Worm (Caenorhabditis elegans) whole organism, late embryonic: ENCODE results near the gene lyst-1.

Source experiments
- C08G9.2 ChIP-seq: sonication (generic microtip); optimal IDR thresholded peaks from 2 replicates; lab custom pipeline; 2016; ENCODE audit warnings: mild to moderate bottlenecking, missing genetic modification characterization, moderate library complexity, missing compliant biosample characterization
- C38D4.7 ChIP-seq: fragments of 200-800 bp; sonication (Bioruptor generic); optimal IDR thresholded peaks from 2 replicates; lab custom pipeline; 2018; ENCODE audit warnings: mild to moderate bottlenecking, missing genetic modification characterization, moderate library complexity, missing compliant biosample characterization
- F13H6.1 ChIP-seq: sonication (generic microtip); optimal IDR thresholded peaks from 2 replicates; lab custom pipeline; 2016; ENCODE audit warnings: missing genetic modification characterization, missing compliant biosample characterization
- K09A11.1 ChIP-seq: sonication (generic microtip); optimal IDR thresholded peaks from 2 replicates; lab custom pipeline; 2017; ENCODE audit warnings: antibody characterized with exemption, mild to moderate bottlenecking, missing genetic modification characterization, missing compliant biosample characterization; ENCODE audit not compliant: insufficient read depth
- ama-1 ChIP-seq: fragments of 150-350 bp; optimal IDR thresholded peaks from 2 replicates; lab custom pipeline; 2014
- ceh-14 ChIP-seq: sonication (generic microtip); optimal IDR thresholded peaks from 2 replicates; lab custom pipeline; 2016; ENCODE audit warnings: missing genotype, missing genetic modification characterization, missing compliant biosample characterization
- ceh-18 ChIP-seq: sonication (generic microtip); optimal IDR thresholded peaks from 2 replicates; lab custom pipeline; 2016; ENCODE audit warnings: missing genetic modification characterization, missing compliant biosample characterization
- ceh-19 ChIP-seq: fragments of 200-800 bp; sonication (Bioruptor generic); optimal IDR thresholded peaks from 2 replicates; lab custom pipeline; 2018; ENCODE audit warnings: mild to moderate bottlenecking, missing genetic modification characterization, missing compliant biosample characterization
- ceh-2 ChIP-seq: sonication (generic microtip); optimal IDR thresholded peaks from 2 replicates; lab custom pipeline; 2016; ENCODE audit warnings: missing genotype, missing genetic modification characterization, missing compliant biosample characterization
- ceh-24 ChIP-seq: sonication (generic microtip); optimal IDR thresholded peaks from 2 replicates; lab custom pipeline; 2016; ENCODE audit warnings: mild to moderate bottlenecking, missing genetic modification characterization, missing compliant biosample characterization
- ceh-30 ChIP-seq: fragments of 150-350 bp; optimal IDR thresholded peaks from 2 replicates; lab custom pipeline; 2014; ENCODE audit warnings: missing biosample characterization, missing genetic modification characterization
- ceh-31 ChIP-seq: sonication (generic microtip); optimal IDR thresholded peaks from 2 replicates; lab custom pipeline; 2016; ENCODE audit warnings: missing genetic modification characterization, missing compliant biosample characterization
- ceh-34 ChIP-seq: sonication (generic microtip); optimal IDR thresholded peaks from 2 replicates; lab custom pipeline; 2016; ENCODE audit warnings: mild to moderate bottlenecking, missing genetic modification characterization, missing compliant biosample characterization
- ceh-48 ChIP-seq: sonication (generic microtip); optimal IDR thresholded peaks from 2 replicates; lab custom pipeline; 2016; ENCODE audit warnings: missing genetic modification characterization, inconsistent platforms, missing compliant biosample characterization
- ceh-6 ChIP-seq: fragments of 200-800 bp; sonication (Bioruptor generic); optimal IDR thresholded peaks from 2 replicates; lab custom pipeline; 2018; ENCODE audit warnings: mild to moderate bottlenecking, missing genetic modification characterization, missing compliant biosample characterization
- ceh-9 ChIP-seq: sonication (generic microtip); optimal IDR thresholded peaks from 2 replicates; lab custom pipeline; 2016; ENCODE audit warnings: mild to moderate bottlenecking, missing genetic modification characterization, inconsistent platforms, missing compliant biosample characterization
- che-1 ChIP-seq: sonication (generic microtip); optimal IDR thresholded peaks from 2 replicates; lab custom pipeline; 2016; ENCODE audit warnings: mild to moderate bottlenecking, missing genetic modification characterization, missing compliant biosample characterization
- dve-1 ChIP-seq: sonication (generic microtip); optimal IDR thresholded peaks from 2 replicates; lab custom pipeline; 2017; ENCODE audit warnings: antibody characterized with exemption, mild to moderate bottlenecking, missing genetic modification characterization, missing compliant biosample characterization
- elt-2 ChIP-seq: sonication (generic microtip); optimal IDR thresholded peaks from 2 replicates; lab custom pipeline; 2016; ENCODE audit warnings: missing genetic modification reagents, missing genetic modification characterization, missing compliant biosample characterization
- elt-4 ChIP-seq: sonication (generic microtip); optimal IDR thresholded peaks from 2 replicates; lab custom pipeline; 2016; ENCODE audit warnings: missing genetic modification characterization, missing compliant biosample characterization
- eyg-1 ChIP-seq: sonication (generic microtip); optimal IDR thresholded peaks from 2 replicates; lab custom pipeline; 2016; ENCODE audit warnings: missing genotype, missing genetic modification characterization, missing compliant biosample characterization
- fkh-6 ChIP-seq: sonication (generic microtip); optimal IDR thresholded peaks from 2 replicates; lab custom pipeline; 2016; ENCODE audit warnings: missing genetic modification characterization, missing compliant biosample characterization
- hlh-13 ChIP-seq: fragments of 200-800 bp; sonication (Bioruptor generic); optimal IDR thresholded peaks from 2 replicates; lab custom pipeline; 2018; ENCODE audit warnings: mild to moderate bottlenecking, missing genetic modification characterization, missing compliant biosample characterization
- hlh-15 ChIP-seq: sonication (generic microtip); optimal IDR thresholded peaks from 2 replicates; lab custom pipeline; 2016; ENCODE audit warnings: missing genetic modification characterization, missing compliant biosample characterization
- hlh-30 ChIP-seq: sonication (generic microtip); optimal IDR thresholded peaks from 2 replicates; lab custom pipeline; 2017; ENCODE audit warnings: antibody characterized with exemption, missing genetic modification characterization, missing compliant biosample characterization; ENCODE audit not compliant: insufficient read depth
- hlh-6 ChIP-seq: sonication (generic microtip); optimal IDR thresholded peaks from 2 replicates; lab custom pipeline; 2016; ENCODE audit warnings: missing genotype, missing genetic modification characterization, missing compliant biosample characterization
- hlh-8 ChIP-seq: sonication (generic microtip); optimal IDR thresholded peaks from 2 replicates; lab custom pipeline; 2016; ENCODE audit warnings: missing genotype, missing genetic modification characterization, missing compliant biosample characterization
- lim-6 ChIP-seq: sonication (generic microtip); optimal IDR thresholded peaks from 2 replicates; lab custom pipeline; 2016; ENCODE audit warnings: missing genetic modification characterization, missing compliant biosample characterization
- lin-11 ChIP-seq: fragments of 200-800 bp; sonication (Bioruptor generic); optimal IDR thresholded peaks from 2 replicates; lab custom pipeline; 2018; ENCODE audit warnings: mild to moderate bottlenecking, missing genetic modification characterization, missing compliant biosample characterization
- mec-3 ChIP-seq: sonication (generic microtip); optimal IDR thresholded peaks from 2 replicates; lab custom pipeline; 2016; ENCODE audit warnings: borderline replicate concordance, missing genetic modification characterization, missing compliant biosample characterization
- nfya-1 ChIP-seq: sonication (generic microtip); optimal IDR thresholded peaks from 2 replicates; lab custom pipeline; 2017; ENCODE audit warnings: missing genetic modification characterization, mild to moderate bottlenecking, missing compliant biosample characterization, antibody characterized with exemption, moderate library complexity
- nhr-232 ChIP-seq: sonication (generic microtip); optimal IDR thresholded peaks from 2 replicates; lab custom pipeline; 2016; ENCODE audit warnings: missing genetic modification characterization, missing compliant biosample characterization
- odd-2 ChIP-seq: sonication (generic microtip); optimal IDR thresholded peaks from 2 replicates; lab custom pipeline; 2017; ENCODE audit warnings: antibody characterized with exemption, mild to moderate bottlenecking, missing genetic modification characterization, missing compliant biosample characterization
- pat-9 ChIP-seq: fragments of 200-800 bp; sonication (Bioruptor generic); optimal IDR thresholded peaks from 2 replicates; lab custom pipeline; 2018; ENCODE audit warnings: mild to moderate bottlenecking, missing genetic modification characterization, moderate library complexity, missing compliant biosample characterization
- pax-1 ChIP-seq: fragments of 150-350 bp; optimal IDR thresholded peaks from 2 replicates; lab custom pipeline; 2014; ENCODE audit warnings: missing biosample characterization, missing genetic modification characterization
- pha-2 ChIP-seq: sonication (generic microtip); optimal IDR thresholded peaks from 2 replicates; lab custom pipeline; 2017; ENCODE audit warnings: mild to moderate bottlenecking, missing genetic modification characterization, missing compliant biosample characterization
- pha-4 ChIP-seq: fragments of 150-350 bp; optimal IDR thresholded peaks from 2 replicates; lab custom pipeline; 2018; ENCODE audit warnings: missing biosample characterization, missing genetic modification reagents, missing genetic modification characterization
- pros-1 ChIP-seq: fragments of 150-350 bp; optimal IDR thresholded peaks from 2 replicates; lab custom pipeline; 2014; ENCODE audit warnings: missing biosample characterization, missing genetic modification reagents, missing genetic modification characterization
- ref-2 ChIP-seq: sonication (generic microtip); optimal IDR thresholded peaks from 2 replicates; lab custom pipeline; 2016; ENCODE audit warnings: missing genetic modification characterization, missing compliant biosample characterization
- rnt-1 ChIP-seq: sonication (generic microtip); optimal IDR thresholded peaks from 2 replicates; lab custom pipeline; 2016; ENCODE audit warnings: missing genetic modification characterization, missing compliant biosample characterization
- sdc-2 ChIP-seq: sonication (generic microtip); optimal IDR thresholded peaks from 2 replicates; lab custom pipeline; 2016; ENCODE audit warnings: missing genotype, missing genetic modification characterization, missing compliant biosample characterization
- syd-9 ChIP-seq: sonication (generic microtip); optimal IDR thresholded peaks from 2 replicates; lab custom pipeline; 2016; ENCODE audit warnings: mild to moderate bottlenecking, missing genetic modification characterization, moderate library complexity, missing compliant biosample characterization
- tbx-2 ChIP-seq: sonication (generic microtip); optimal IDR thresholded peaks from 2 replicates; lab custom pipeline; 2016; ENCODE audit warnings: missing genetic modification characterization, missing compliant biosample characterization
- ttx-3 ChIP-seq: sonication (generic microtip); optimal IDR thresholded peaks from 2 replicates; lab custom pipeline; 2016; ENCODE audit warnings: missing genetic modification reagents, missing genetic modification characterization, missing compliant biosample characterization
- unc-3 ChIP-seq, 2 experiments: fragments of 200-800 bp in 1 of 2; sonication (Bioruptor generic) in 1 of 2; sonication (generic microtip) in 1 of 2; conservative IDR thresholded peaks in 1 of 2; optimal IDR thresholded peaks in 1 of 2; 2 replicates each; pipeline versions ENCODE4 v1.3.6 to Lab custom; 2016 to 2022; ENCODE audit warnings: missing compliant biosample characterization in 2 of 2, missing genetic modification characterization in 2 of 2, missing genetic modification reagents in 1 of 2
- unc-42 ChIP-seq: sonication (generic microtip); optimal IDR thresholded peaks from 2 replicates; lab custom pipeline; 2016; ENCODE audit warnings: missing genotype, missing genetic modification characterization, missing compliant biosample characterization
- unc-55 ChIP-seq: sonication (generic microtip); optimal IDR thresholded peaks from 2 replicates; lab custom pipeline; 2017; ENCODE audit warnings: missing biosample characterization, missing genetic modification reagents, missing genetic modification characterization
- ztf-16 ChIP-seq: sonication (generic microtip); optimal IDR thresholded peaks from 2 replicates; lab custom pipeline; 2017; ENCODE audit warnings: missing genetic modification characterization, missing compliant biosample characterization

lyst-1 gene

DNA sequence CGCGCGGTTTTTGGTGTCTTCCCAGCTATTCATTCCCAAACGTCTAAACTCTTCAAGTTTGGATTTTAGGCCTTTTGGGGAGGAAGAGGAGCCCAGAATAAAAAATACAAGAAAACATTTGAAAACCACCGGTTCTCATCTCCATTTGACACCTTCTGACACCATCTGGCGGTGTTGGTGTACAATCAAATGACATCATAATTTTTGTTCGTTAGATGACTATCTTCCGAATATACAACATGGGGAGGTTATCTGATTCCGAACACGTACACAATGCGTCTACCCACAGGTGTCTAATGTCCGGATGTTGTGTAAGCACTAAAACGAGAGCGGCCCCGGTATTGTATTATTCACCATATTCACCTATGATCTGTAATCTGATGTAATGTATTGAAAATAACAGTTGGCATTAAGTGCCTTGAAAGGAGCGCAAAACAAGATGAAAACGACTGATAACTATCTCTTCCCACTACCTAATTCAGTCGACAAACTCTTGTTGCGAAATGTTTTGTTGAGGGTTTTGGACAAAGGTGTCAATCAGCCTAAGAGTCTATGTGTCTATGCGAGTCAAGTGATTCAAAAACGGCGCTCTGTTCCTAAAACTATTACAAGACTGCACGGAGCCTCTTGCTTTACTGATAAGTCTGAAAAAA, 31.7 kb upstream of the lyst-1 start:
- TF ChIP-seq ceh-48, result no peak
- TF ChIP-seq che-1 (tag; lab: Kevin White, UChicago), result no peak
- TF ChIP-seq syd-9, result no peak
- TF ChIP-seq nfya-1, result no peak
- no peak for TF ChIP-seq pha-2 (tag; lab: Kevin White, UChicago)
- no peak for TF ChIP-seq sdc-2 (tag; lab: Kevin White, UChicago)

DNA sequence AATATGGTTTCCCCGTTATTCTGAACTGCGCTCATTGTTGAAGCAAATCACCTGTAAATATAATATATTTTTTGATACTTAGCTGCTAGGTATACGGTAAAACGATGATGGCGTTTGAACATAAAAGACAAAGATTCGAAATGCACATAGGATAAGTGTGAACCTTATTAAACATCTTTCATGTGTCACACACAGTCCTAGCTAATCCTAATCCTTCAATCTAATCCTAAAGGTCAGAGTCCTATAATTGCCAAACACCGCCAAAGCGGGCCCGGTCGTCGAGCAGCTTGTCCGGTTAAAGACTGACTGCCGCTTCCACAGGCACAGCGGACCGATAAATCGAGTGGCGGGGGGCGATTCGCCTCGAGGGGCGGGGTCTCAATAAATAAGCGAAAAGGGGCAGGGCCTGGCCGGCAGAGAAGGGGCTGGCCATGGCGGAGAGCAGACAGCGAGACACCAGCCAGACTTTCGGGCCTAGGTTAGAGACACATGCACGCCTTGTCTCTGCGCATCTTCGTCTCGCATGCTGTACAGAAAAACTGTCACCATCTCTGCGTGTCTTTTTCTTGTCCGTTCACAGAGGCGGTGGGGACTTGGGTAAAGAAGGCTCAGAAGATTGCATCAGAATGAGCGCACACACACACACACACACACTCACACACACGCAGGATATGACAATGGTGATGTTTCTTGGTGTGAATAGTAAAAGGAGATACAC, 30.8 kb upstream of the lyst-1 start, which contains the start of gene F57G12.1:
Gene F57G12.1 (minus strand): TSS at position 51 of the 718 bp plus-strand sequence.
- no peak for TF ChIP-seq C38D4.7
- peak; percentile 6 for TF ChIP-seq odd-2 (tag; lab: Kevin White, UChicago)
- peak; percentile 70 for TF ChIP-seq ceh-34 (tag; lab: Kevin White, UChicago)
- no peak for TF ChIP-seq pros-1 (tag; lab: Kevin White, UChicago)
- no peak for TF ChIP-seq ceh-9 (tag; lab: Kevin White, UChicago)
- peak; percentile 13 for TF ChIP-seq hlh-8
- TF ChIP-seq lim-6 (tag; lab: Kevin White, UChicago), result no peak
- peak; percentile 79 for TF ChIP-seq hlh-30 (tag; lab: Kevin White, UChicago)
- TF ChIP-seq ceh-2 (tag; lab: Kevin White, UChicago), result peak; percentile 53
- TF ChIP-seq ceh-6, result peak; percentile 49
- peak; percentile 1 for TF ChIP-seq K09A11.1 (tag; lab: Kevin White, UChicago)
- TF ChIP-seq tbx-2 (tag; lab: Kevin White, UChicago), result peak; percentile 43
- no peak for TF ChIP-seq elt-4 (tag; lab: Kevin White, UChicago)
- peak; percentile 75 for TF ChIP-seq ceh-14 (tag; lab: Kevin White, UChicago)
- TF ChIP-seq pat-9 (tag; lab: Kevin White, UChicago), result no peak
- no peak for TF ChIP-seq nhr-232 (tag; lab: Kevin White, UChicago)
- no peak for TF ChIP-seq dve-1
- peak; percentile 8 for TF ChIP-seq fkh-6 (tag; lab: Kevin White, UChicago)
- peak; percentile 84 for TF ChIP-seq nfya-1
- no peak for TF ChIP-seq pha-4
- TF ChIP-seq ztf-16 (tag; lab: Kevin White, UChicago), result no peak
- no peak for TF ChIP-seq ceh-19 (GFP tag; lab: Kevin White, UChicago)
- TF ChIP-seq lin-11, result no peak
- TF ChIP-seq sdc-2 (tag; lab: Kevin White, UChicago), result peak; percentile 64
- no peak for TF ChIP-seq unc-3 (GFP tag; conservative IDR thresholded peaks at IDR 0.05; lab: Robert Waterston, UW)
- TF ChIP-seq unc-3 (tag; optimal IDR thresholded peaks at IDR 0.05; lab: Kevin White, UChicago), result no peak
- peak; percentile 57 for TF ChIP-seq che-1 (tag; lab: Kevin White, UChicago)
- peak; percentile 65 for TF ChIP-seq unc-42 (tag; lab: Kevin White, UChicago)
- no peak for TF ChIP-seq pax-1 (tag; lab: Kevin White, UChicago)
- peak; percentile 69 for TF ChIP-seq ref-2 (tag; lab: Kevin White, UChicago)
- TF ChIP-seq F13H6.1, result peak; percentile 20
- TF ChIP-seq ama-1 (lab: Kevin White, UChicago), result peak; percentile 78
- peak; percentile 50 for TF ChIP-seq elt-2 (tag; lab: Kevin White, UChicago)
- TF ChIP-seq hlh-6 (tag; lab: Kevin White, UChicago), result no peak
- TF ChIP-seq ceh-31 (tag; lab: Kevin White, UChicago), result peak; percentile 70
- peak; percentile 74 for TF ChIP-seq eyg-1 (tag; lab: Kevin White, UChicago)
- TF ChIP-seq ceh-18 (tag; lab: Kevin White, UChicago), result peak; percentile 66
- TF ChIP-seq ceh-30, result peak; percentile 5
- TF ChIP-seq syd-9, result peak; percentile 4
- TF ChIP-seq ttx-3 (tag; lab: Kevin White, UChicago), result peak; percentile 30
- no peak for TF ChIP-seq ceh-24
- peak; percentile 65 for TF ChIP-seq unc-55 (GFP tag; lab: Kevin White, UChicago)
- TF ChIP-seq hlh-13, result no peak
- no peak for TF ChIP-seq hlh-15
- no peak for TF ChIP-seq mec-3 (tag; lab: Kevin White, UChicago)
- TF ChIP-seq C08G9.2, result peak; percentile 49
- peak; percentile 27 for TF ChIP-seq rnt-1 (tag; lab: Kevin White, UChicago)
